Worm (Caenorhabditis elegans): Measurements from ENCODE around the gene W01D2.1.

ce11 chrII:14825413-14825812, 10.1 kb downstream of the W01D2.1 start:
- TF ChIP-seq sptf-1 (tag; optimal IDR thresholded peaks at IDR 0.05), result no peak
- no peak for TF ChIP-seq unc-62 (GFP tag; optimal IDR thresholded peaks at IDR 0.05)
- peak; percentile 64 for TF ChIP-seq blmp-1 (tag; optimal IDR thresholded peaks at IDR 0.05)
- TF ChIP-seq nhr-11 (tag; optimal IDR thresholded peaks at IDR 0.05), result no peak
- TF ChIP-seq snpc-4 (tag; optimal IDR thresholded peaks at IDR 0.05), result no peak
- TF ChIP-seq nhr-76 (tag; optimal IDR thresholded peaks at IDR 0.05), result no peak
- TF ChIP-seq unc-130 (tag; optimal IDR thresholded peaks at IDR 0.05), result peak; percentile 4
- TF ChIP-seq ama-1 (optimal IDR thresholded peaks at IDR 0.05), result no peak

All from whole organism, L1 larva.